Worm (Caenorhabditis elegans) whole organism, early embryonic: ENCODE data around the gene Y32B12B.2.
A peak's percentile ranks its signal among the peaks of the same experiment; 100 is the strongest.

Experiments used
- B0310.2 ChIP-seq: sonication (generic microtip); optimal IDR thresholded peaks from 2 replicates; lab custom pipeline; 2016; ENCODE audit warnings: mild to moderate bottlenecking, missing genetic modification characterization, missing compliant biosample characterization
- F13C5.2 ChIP-seq: sonication (generic microtip); optimal IDR thresholded peaks from 2 replicates; lab custom pipeline; 2017; ENCODE audit warnings: mild to moderate bottlenecking, missing genetic modification characterization, inconsistent platforms, missing compliant biosample characterization
- aly-1 ChIP-seq: sonication (generic microtip); optimal IDR thresholded peaks from 2 replicates; lab custom pipeline; 2016; ENCODE audit warnings: missing genetic modification characterization, missing compliant biosample characterization
- ama-1 ChIP-seq: fragments of 150-350 bp; optimal IDR thresholded peaks from 2 replicates; lab custom pipeline; 2014
- ceh-13 ChIP-seq: fragments of 200-800 bp; sonication (Bioruptor generic); optimal IDR thresholded peaks from 2 replicates; lab custom pipeline; 2018; ENCODE audit warnings: mild to moderate bottlenecking, missing genetic modification characterization, missing compliant biosample characterization
- ceh-36 ChIP-seq: sonication (generic microtip); optimal IDR thresholded peaks from 2 replicates; lab custom pipeline; 2016; ENCODE audit warnings: missing genetic modification characterization, inconsistent platforms, missing compliant biosample characterization
- ets-7 ChIP-seq: sonication (generic microtip); optimal IDR thresholded peaks from 2 replicates; lab custom pipeline; 2016; ENCODE audit warnings: missing genotype, missing genetic modification characterization, missing compliant biosample characterization
- flt-1 ChIP-seq: fragments of 200-800 bp; sonication (Bioruptor generic); IDR thresholded peaks from 2 replicates; pipeline ENCODE4 v1.3.6; 2022; ENCODE audit warnings: missing genetic modification characterization, missing compliant biosample characterization
- hmbx-1 ChIP-seq: sonication (generic microtip); optimal IDR thresholded peaks from 2 replicates; lab custom pipeline; 2016; ENCODE audit warnings: mild to moderate bottlenecking, missing genetic modification characterization, missing compliant biosample characterization
- hmg-4 ChIP-seq: fragments of 200-800 bp; sonication (Bioruptor generic); optimal IDR thresholded peaks from 2 replicates; lab custom pipeline; 2018; ENCODE audit warnings: mild to moderate bottlenecking, missing genetic modification characterization, missing compliant biosample characterization
- hnd-1 ChIP-seq: sonication (generic microtip); optimal IDR thresholded peaks from 2 replicates; lab custom pipeline; 2016; ENCODE audit warnings: missing genetic modification characterization, missing compliant biosample characterization
- pes-1 ChIP-seq: fragments of 200-800 bp; sonication (Bioruptor generic); IDR thresholded peaks from 2 replicates; pipeline ENCODE4 v1.3.6; 2022; ENCODE audit warnings: missing genetic modification reagents, missing genetic modification characterization, missing compliant biosample characterization
- scrt-1 ChIP-seq: fragments of 200-800 bp; sonication (Bioruptor generic); IDR thresholded peaks from 2 replicates; pipeline ENCODE4 v1.3.6; 2022; ENCODE audit warnings: missing genetic modification characterization, missing compliant biosample characterization
- sea-1 ChIP-seq: fragments of 200-800 bp; sonication (Bioruptor generic); conservative IDR thresholded peaks from 2 replicates; pipeline ENCODE4 v1.3.6; 2022; ENCODE audit warnings: missing genetic modification characterization, missing compliant biosample characterization
- tbx-11 ChIP-seq: fragments of 200-800 bp; sonication (Bioruptor generic); IDR thresholded peaks from 2 replicates; pipeline ENCODE4 v1.3.6; 2022; ENCODE audit warnings: missing genetic modification characterization, missing compliant biosample characterization
- tbx-37 ChIP-seq: fragments of 200-800 bp; sonication (Bioruptor generic); conservative IDR thresholded peaks from 2 replicates; pipeline ENCODE4 v1.3.6; 2022; ENCODE audit warnings: missing genetic modification reagents, missing genetic modification characterization, missing compliant biosample characterization
- tra-4 ChIP-seq: sonication (generic microtip); optimal IDR thresholded peaks from 2 replicates; lab custom pipeline; 2017; ENCODE audit warnings: missing genetic modification characterization, missing compliant biosample characterization

Y32B12B.2 gene

DNA sequence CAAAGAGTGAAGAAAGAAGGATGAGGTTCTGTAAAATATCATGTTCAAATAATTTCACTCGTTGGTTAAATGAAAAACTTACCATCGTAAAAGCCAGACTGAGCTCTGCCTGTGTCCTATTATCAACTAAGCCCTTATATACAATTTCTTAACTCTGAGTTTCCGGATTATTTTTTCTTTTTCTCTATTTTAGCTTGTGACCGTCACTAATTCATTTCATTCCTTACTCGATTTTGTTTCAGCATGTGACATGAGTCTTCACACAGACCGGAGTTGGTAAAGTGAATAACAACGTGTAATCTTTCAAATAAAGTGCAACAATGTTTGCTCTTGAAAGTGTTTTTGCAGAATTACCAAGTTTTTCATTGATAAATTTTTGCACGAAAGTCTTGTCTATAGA lies 4.2 kb upstream of the Y32B12B.2 start, which contains the start of gene cpr-2:
Gene cpr-2, minus strand, starts transcription at position 101 of the 400 bp plus-strand sequence.
- TF ChIP-seq flt-1 (GFP tag; lab: Robert Waterston, UW) (no peak), B0310.2 (no peak), F13C5.2 (tag; lab: Kevin White, UChicago) (no peak), ets-7 (tag; lab: Kevin White, UChicago) (no peak), scrt-1 (GFP tag; lab: Robert Waterston, UW) (no peak), tbx-11 (GFP tag; lab: Robert Waterston, UW) (no peak), ceh-36 (no peak), sea-1 (no peak), tbx-37 (GFP tag; lab: Robert Waterston, UW) (no peak), aly-1 (tag; lab: Kevin White, UChicago) (no peak), pes-1 (GFP tag; lab: Robert Waterston, UW) (no peak), tra-4 (tag; lab: Kevin White, UChicago) (no peak), hnd-1 (no peak), hmbx-1 (tag; lab: Kevin White, UChicago) (no peak), ama-1 (no peak), ceh-13 (GFP tag; lab: Kevin White, UChicago) (no peak)

DNA sequence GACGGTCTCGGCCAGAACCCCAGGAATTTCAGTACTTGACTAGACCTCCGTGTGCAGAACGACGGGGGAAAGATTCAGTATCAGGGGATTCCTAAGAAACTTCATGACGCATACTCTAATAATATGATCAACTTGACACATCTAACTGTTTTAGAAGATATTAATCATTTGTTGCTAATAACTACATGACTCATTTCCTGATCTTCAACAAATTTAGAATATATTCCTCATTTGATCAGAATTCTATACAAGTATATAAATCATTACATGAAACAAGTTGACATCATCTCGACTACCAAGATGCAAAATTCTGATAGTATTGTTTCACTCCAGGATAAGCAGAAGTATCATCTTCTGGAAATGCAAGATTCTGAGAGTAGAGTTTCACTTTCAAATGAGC lies 3.0 kb upstream of the Y32B12B.2 start, which contains the start of gene Y32B12B.8:
Gene Y32B12B.8, plus strand, starts transcription at position 301 of the 400 bp plus-strand sequence.
- TF ChIP-seq ama-1 (no peak), F13C5.2 (tag; lab: Kevin White, UChicago) (no peak), tbx-37 (GFP tag; lab: Robert Waterston, UW) (no peak), hmg-4 (GFP tag; lab: Kevin White, UChicago) (no peak), tra-4 (tag; lab: Kevin White, UChicago) (no peak), sea-1 (no peak), scrt-1 (GFP tag; lab: Robert Waterston, UW) (no peak), tbx-11 (GFP tag; lab: Robert Waterston, UW) (no peak), ets-7 (tag; lab: Kevin White, UChicago) (no peak), ceh-36 (no peak), ceh-13 (GFP tag; lab: Kevin White, UChicago) (no peak), hnd-1 (no peak), flt-1 (GFP tag; lab: Robert Waterston, UW) (no peak), pes-1 (GFP tag; lab: Robert Waterston, UW) (no peak), B0310.2 (no peak), aly-1 (tag; lab: Kevin White, UChicago) (no peak), hmbx-1 (tag; lab: Kevin White, UChicago) (no peak)

- no peak for TF ChIP-seq sea-1
- TF ChIP-seq scrt-1 (GFP tag; lab: Robert Waterston, UW), result no peak
- no peak for TF ChIP-seq ceh-36
- no peak for TF ChIP-seq aly-1 (tag; lab: Kevin White, UChicago)
- no peak for TF ChIP-seq hmg-4 (GFP tag; lab: Kevin White, UChicago)
- no peak for TF ChIP-seq B0310.2
- TF ChIP-seq ets-7 (tag; lab: Kevin White, UChicago), result no peak
- TF ChIP-seq hmbx-1 (tag; lab: Kevin White, UChicago), result no peak
- no peak for TF ChIP-seq F13C5.2 (tag; lab: Kevin White, UChicago)
- TF ChIP-seq ama-1, result no peak
- TF ChIP-seq pes-1 (GFP tag; lab: Robert Waterston, UW), result no peak
Observed at ce11 chrV:16536701-16537100, 1.5 kb upstream of the Y32B12B.2 start, which contains the start of gene Y32B12B.1. Gene Y32B12B.1 (plus strand): TSS chrV:16537001.

ce11 chrV:16539666-16540065 lies 1.5 kb downstream of the Y32B12B.2 start:
- TF ChIP-seq tbx-11 (GFP tag; lab: Robert Waterston, UW) (no peak), scrt-1 (GFP tag; lab: Robert Waterston, UW) (no peak), hmg-4 (GFP tag; lab: Kevin White, UChicago) (no peak), sea-1 (no peak), hmbx-1 (tag; lab: Kevin White, UChicago) (no peak)

DNA sequence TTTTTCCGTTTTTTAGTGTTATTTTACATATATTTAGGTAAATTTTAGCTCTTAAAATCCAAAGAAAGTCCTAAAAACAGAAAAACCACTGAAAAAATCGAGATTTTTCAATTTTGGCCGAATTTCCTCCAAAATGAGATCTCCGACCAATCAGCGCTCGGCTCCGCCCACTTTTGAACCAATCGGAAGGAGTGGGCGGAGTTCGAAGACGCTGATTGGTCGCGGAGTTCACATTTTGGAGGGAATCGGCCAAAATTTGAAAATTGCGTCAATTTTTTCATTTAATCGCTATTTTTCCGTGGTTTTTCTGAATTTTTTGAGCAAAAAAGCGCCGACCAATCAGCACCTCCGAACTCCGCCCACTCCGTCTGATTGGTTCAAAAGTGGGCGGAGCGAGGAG lies 2.5 kb downstream of the Y32B12B.2 start:
- TF ChIP-seq hmg-4 (GFP tag; lab: Kevin White, UChicago) (no peak), flt-1 (GFP tag; lab: Robert Waterston, UW) (no peak), ets-7 (tag; lab: Kevin White, UChicago) (no peak), scrt-1 (GFP tag; lab: Robert Waterston, UW) (no peak), ceh-13 (GFP tag; lab: Kevin White, UChicago) (no peak), ama-1 (no peak), tbx-37 (GFP tag; lab: Robert Waterston, UW) (no peak), pes-1 (GFP tag; lab: Robert Waterston, UW) (no peak), B0310.2 (no peak), hmbx-1 (tag; lab: Kevin White, UChicago) (no peak), hnd-1 (no peak)

- TF ChIP-seq flt-1 (GFP tag; lab: Robert Waterston, UW), result no peak
- no peak for TF ChIP-seq tbx-37 (GFP tag; lab: Robert Waterston, UW)
- TF ChIP-seq ceh-13 (GFP tag; lab: Kevin White, UChicago), result no peak
- no peak for TF ChIP-seq pes-1 (GFP tag; lab: Robert Waterston, UW)
- no peak for TF ChIP-seq tbx-11 (GFP tag; lab: Robert Waterston, UW)
- TF ChIP-seq hmg-4 (GFP tag; lab: Kevin White, UChicago), result no peak
- TF ChIP-seq ceh-36, result no peak
- no peak for TF ChIP-seq F13C5.2 (tag; lab: Kevin White, UChicago)
- TF ChIP-seq aly-1 (tag; lab: Kevin White, UChicago), result no peak
- TF ChIP-seq scrt-1 (GFP tag; lab: Robert Waterston, UW), result no peak
- no peak for TF ChIP-seq B0310.2
- no peak for TF ChIP-seq ama-1
- no peak for TF ChIP-seq hnd-1
- no peak for TF ChIP-seq tra-4 (tag; lab: Kevin White, UChicago)
- TF ChIP-seq sea-1, result no peak
- no peak for TF ChIP-seq ets-7 (tag; lab: Kevin White, UChicago)
- no peak for TF ChIP-seq hmbx-1 (tag; lab: Kevin White, UChicago)
Observed at ce11 chrV:16550680-16551079, 12.5 kb downstream of the Y32B12B.2 start, which contains the start of gene srbc-65. Gene srbc-65 (plus strand): TSS chrV:16550980.

- TF ChIP-seq B0310.2 (peak; percentile 5), tra-4 (tag; lab: Kevin White, UChicago) (no peak), ama-1 (no peak), scrt-1 (GFP tag; lab: Robert Waterston, UW) (peak; percentile 82), pes-1 (GFP tag; lab: Robert Waterston, UW) (peak; percentile 92), aly-1 (tag; lab: Kevin White, UChicago) (peak; percentile 16), tbx-37 (GFP tag; lab: Robert Waterston, UW) (peak; percentile 79), F13C5.2 (tag; lab: Kevin White, UChicago) (no peak), ceh-36 (no peak), hnd-1 (peak; percentile 13), ets-7 (tag; lab: Kevin White, UChicago) (peak; percentile 2), ceh-13 (GFP tag; lab: Kevin White, UChicago) (peak; percentile 41), tbx-11 (GFP tag; lab: Robert Waterston, UW) (peak; percentile 74), hmg-4 (GFP tag; lab: Kevin White, UChicago) (peak; percentile 49), sea-1 (peak; percentile 54; the same call in 1 of the 2 replicates)
Observed at ce11 chrV:16552929-16553328, 14.7 kb downstream of the Y32B12B.2 start, which contains the start of gene Y32B12B.4. Gene Y32B12B.4 (plus strand): TSS chrV:16553327.
